Worm (Caenorhabditis elegans): Measurements from ENCODE around the gene C49H3.6.

C49H3.6 gene

DNA sequence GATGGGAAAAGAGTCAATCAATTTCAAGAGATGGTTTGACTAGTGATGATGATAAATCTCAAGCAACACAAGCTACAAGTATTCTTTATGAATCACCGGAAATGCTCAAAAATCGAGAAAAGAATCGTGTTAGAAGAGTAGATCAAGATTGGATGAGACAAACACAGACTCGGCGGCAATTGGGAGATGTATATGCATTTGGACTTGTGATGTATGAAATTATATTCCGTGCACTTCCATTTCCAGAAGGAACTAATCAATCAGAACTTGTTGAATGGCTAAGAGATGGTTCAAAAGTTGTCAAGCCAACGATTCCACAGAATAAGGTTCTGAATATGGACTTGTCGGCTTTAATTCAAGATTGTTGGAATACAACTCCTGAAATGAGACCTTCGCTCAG, 28.3 kb downstream of the C49H3.6 start:
- no peak for TF ChIP-seq nhr-76 (tag; optimal IDR thresholded peaks at IDR 0.05)
- TF ChIP-seq jun-1 (tag; optimal IDR thresholded peaks at IDR 0.05), result no peak
- no peak for TF ChIP-seq hmg-11 (tag; optimal IDR thresholded peaks at IDR 0.05)
- no peak for TF ChIP-seq pqm-1 (tag; optimal IDR thresholded peaks at IDR 0.05)
- no peak for TF ChIP-seq nhr-67 (tag; optimal IDR thresholded peaks at IDR 0.05)
- no peak for TF ChIP-seq R02D3.7 (tag; optimal IDR thresholded peaks at IDR 0.05)

DNA sequence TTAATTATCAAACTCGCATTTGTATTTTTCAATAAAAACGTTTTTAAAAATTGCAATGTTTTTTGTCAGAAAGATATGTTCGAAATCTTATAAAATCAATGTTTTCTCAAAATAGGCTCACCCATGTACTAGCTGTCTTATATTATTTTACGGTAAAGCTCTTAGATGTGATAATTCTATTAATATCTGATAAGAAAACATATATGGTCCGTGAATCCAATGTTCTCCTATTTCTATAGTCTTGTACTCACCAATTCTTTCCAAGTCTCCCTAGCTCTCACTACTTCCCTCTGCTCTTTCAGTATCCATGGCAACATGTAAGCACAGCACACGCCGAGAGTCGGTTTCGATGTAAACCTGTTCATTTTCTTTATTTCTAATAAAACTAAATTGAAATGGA, 30.2 kb downstream of the C49H3.6 start, which contains the start of gene bbs-2:
Gene bbs-2 (plus strand): TSS at position 301 of the 400 bp plus-strand sequence.
- TF ChIP-seq mdl-1 (tag; optimal IDR thresholded peaks at IDR 0.05), result no peak
- no peak for TF ChIP-seq elt-3 (tag; optimal IDR thresholded peaks at IDR 0.05)
- no peak for TF ChIP-seq ceh-9 (tag; optimal IDR thresholded peaks at IDR 0.05)
- no peak for TF ChIP-seq fkh-2 (tag; optimal IDR thresholded peaks at IDR 0.05)
- TF ChIP-seq fos-1 (tag; optimal IDR thresholded peaks at IDR 0.05), result no peak
- no peak for TF ChIP-seq egl-5 (tag; optimal IDR thresholded peaks at IDR 0.05)

DNA sequence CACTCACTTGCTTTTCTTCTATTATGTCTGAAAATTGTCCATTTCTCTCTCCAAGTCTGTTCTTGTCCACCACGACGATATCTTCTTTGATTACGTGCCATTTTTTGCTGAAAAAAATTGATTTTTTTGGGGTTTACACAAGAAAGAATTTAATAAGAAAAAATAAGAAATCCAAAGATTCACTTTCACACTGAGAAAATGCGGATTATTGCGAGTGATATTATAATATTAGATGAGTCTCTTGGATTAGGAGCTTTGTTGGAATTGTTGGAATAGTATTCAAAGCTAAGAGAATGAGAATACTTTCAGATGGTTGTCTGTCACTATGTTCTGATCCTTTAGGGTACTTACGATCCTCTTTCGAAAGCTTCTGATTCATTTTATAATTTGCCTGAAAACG, 35.3 kb downstream of the C49H3.6 start, which contains the start of gene F20D12.7:
Gene F20D12.7 (minus strand): TSS at position 101 of the 400 bp plus-strand sequence.
- no peak for TF ChIP-seq lin-39 (tag; optimal IDR thresholded peaks at IDR 0.05)
- no peak for TF ChIP-seq unc-62 (GFP tag; optimal IDR thresholded peaks at IDR 0.05)
- no peak for TF ChIP-seq egl-5 (tag; optimal IDR thresholded peaks at IDR 0.05)
- TF ChIP-seq skn-1 (tag; optimal IDR thresholded peaks at IDR 0.05), result no peak
- TF ChIP-seq ceh-16 (tag; optimal IDR thresholded peaks at IDR 0.05), result no peak
- no peak for TF ChIP-seq nhr-25 (tag; optimal IDR thresholded peaks at IDR 0.05)
- no peak for TF ChIP-seq nhr-28 (tag; optimal IDR thresholded peaks at IDR 0.05)
- TF ChIP-seq lsy-12 (tag; optimal IDR thresholded peaks at IDR 0.05), result no peak
- TF ChIP-seq unc-39 (tag; optimal IDR thresholded peaks at IDR 0.05), result no peak
- TF ChIP-seq snpc-4 (tag; optimal IDR thresholded peaks at IDR 0.05), result no peak
- no peak for TF ChIP-seq nfya-1 (tag; optimal IDR thresholded peaks at IDR 0.05; ENCODE audit: insufficient read depth)
- no peak for TF ChIP-seq nhr-23 (tag; optimal IDR thresholded peaks at IDR 0.05)
- no peak for TF ChIP-seq lin-15B (tag; optimal IDR thresholded peaks at IDR 0.05)
- TF ChIP-seq pha-4 (tag; optimal IDR thresholded peaks at IDR 0.05), result no peak
- no peak for TF ChIP-seq mdl-1 (tag; optimal IDR thresholded peaks at IDR 0.05)
- no peak for TF ChIP-seq ztf-4 (tag; optimal IDR thresholded peaks at IDR 0.05)
- no peak for TF ChIP-seq elt-2 (tag; optimal IDR thresholded peaks at IDR 0.05)
- no peak for TF ChIP-seq tbx-2 (tag; optimal IDR thresholded peaks at IDR 0.05)
- no peak for TF ChIP-seq pqm-1 (tag; optimal IDR thresholded peaks at IDR 0.05)
- TF ChIP-seq mml-1 (tag; optimal IDR thresholded peaks at IDR 0.05), result no peak

DNA sequence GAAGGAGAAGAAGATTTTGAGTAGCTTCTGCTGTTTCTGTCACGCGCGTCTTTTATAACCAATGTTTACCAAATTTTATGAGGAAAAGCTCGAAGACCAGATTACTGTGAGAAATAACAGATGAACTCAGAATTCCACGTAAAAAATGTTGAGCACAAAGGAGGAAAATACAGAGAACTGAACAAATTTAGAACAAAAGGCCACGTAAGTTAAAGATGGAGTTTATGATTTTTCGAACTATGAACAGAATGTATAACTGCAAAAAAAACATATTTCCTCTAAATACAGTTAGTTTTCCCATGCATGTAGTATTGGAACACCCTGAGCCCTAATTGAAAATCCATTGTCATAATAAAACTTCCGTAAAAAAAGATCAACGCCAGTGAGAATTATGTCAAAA, 37.4 kb downstream of the C49H3.6 start, which contains the start of gene exc-9:
Gene exc-9 (minus strand): TSS at position 101 of the 400 bp plus-strand sequence.
- TF ChIP-seq snpc-4 (tag; optimal IDR thresholded peaks at IDR 0.05) (no peak), daf-12 (tag; optimal IDR thresholded peaks at IDR 0.05) (no peak), pha-4 (tag; optimal IDR thresholded peaks at IDR 0.05) (no peak), mml-1 (tag; optimal IDR thresholded peaks at IDR 0.05) (no peak)

DNA sequence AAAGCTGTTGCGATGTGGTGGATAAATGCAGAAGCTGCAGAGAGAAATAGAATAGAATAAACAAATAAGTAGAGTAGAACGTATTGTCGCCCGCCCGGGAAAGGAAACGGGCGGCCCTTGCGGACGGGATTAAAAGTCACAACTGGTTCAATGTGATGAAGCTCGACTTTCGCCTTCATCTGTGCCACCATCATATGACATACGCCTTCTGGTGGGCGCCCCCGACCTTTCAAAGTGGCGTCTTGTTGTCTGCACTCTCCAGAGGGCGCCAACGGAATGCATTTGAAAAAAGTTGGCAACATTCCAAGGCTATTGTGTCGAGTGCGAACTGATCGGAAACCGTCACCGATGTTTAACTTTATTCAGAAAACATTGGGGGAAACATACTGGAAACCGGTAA, 39.7 kb downstream of the C49H3.6 start:
- no peak for TF ChIP-seq nhr-28 (tag; optimal IDR thresholded peaks at IDR 0.05)
- TF ChIP-seq lin-15B (tag; optimal IDR thresholded peaks at IDR 0.05), result no peak
- TF ChIP-seq nhr-23 (tag; optimal IDR thresholded peaks at IDR 0.05), result peak; percentile 9
- no peak for TF ChIP-seq unc-39 (tag; optimal IDR thresholded peaks at IDR 0.05)
- no peak for TF ChIP-seq egl-27 (tag; optimal IDR thresholded peaks at IDR 0.05)
- no peak for TF ChIP-seq unc-62 (GFP tag; optimal IDR thresholded peaks at IDR 0.05)
- TF ChIP-seq R02D3.7 (tag; optimal IDR thresholded peaks at IDR 0.05), result no peak
- TF ChIP-seq nhr-11 (tag; optimal IDR thresholded peaks at IDR 0.05), result no peak
- no peak for TF ChIP-seq aly-2 (tag; optimal IDR thresholded peaks at IDR 0.05)
- peak; percentile 33 for TF ChIP-seq nfya-1 (tag; optimal IDR thresholded peaks at IDR 0.05; ENCODE audit: insufficient read depth)
- TF ChIP-seq nhr-237 (tag; optimal IDR thresholded peaks at IDR 0.05), result no peak
- TF ChIP-seq mml-1 (tag; optimal IDR thresholded peaks at IDR 0.05), result no peak
- TF ChIP-seq ceh-28 (tag; optimal IDR thresholded peaks at IDR 0.05), result no peak
- no peak for TF ChIP-seq nhr-67 (tag; optimal IDR thresholded peaks at IDR 0.05)
- TF ChIP-seq lin-39 (tag; optimal IDR thresholded peaks at IDR 0.05), result peak; percentile 19
- TF ChIP-seq nhr-25 (tag; optimal IDR thresholded peaks at IDR 0.05), result peak; percentile 76
- no peak for TF ChIP-seq pqm-1 (tag; optimal IDR thresholded peaks at IDR 0.05)
- no peak for TF ChIP-seq snpc-4 (tag; optimal IDR thresholded peaks at IDR 0.05)
